Worm (Caenorhabditis elegans): ENCODE data around the gene C52E2.3.

DNA sequence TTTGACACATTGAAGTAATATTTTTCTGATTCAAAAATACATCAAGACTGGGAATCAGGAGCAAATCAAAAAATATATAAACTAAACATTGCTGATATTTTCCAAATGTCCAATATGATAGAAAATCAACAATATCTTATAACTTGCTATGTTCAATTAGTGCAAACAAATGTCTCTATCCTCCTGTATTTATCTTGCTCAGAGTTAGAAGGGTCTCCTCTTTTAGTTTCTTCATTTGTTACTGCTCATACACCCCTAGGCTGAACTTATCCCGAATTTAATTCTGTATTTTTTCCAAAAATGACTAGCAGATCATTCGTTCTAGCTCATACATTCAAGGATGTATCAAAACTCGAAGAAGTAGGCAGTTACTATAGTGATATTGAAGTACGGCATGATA, 50.9 kb downstream of the C52E2.3 start, which contains the start of gene math-23:
- no peak for TF ChIP-seq T20F7.1 (GFP tag; optimal IDR thresholded peaks at IDR 0.05)
- no peak for TF ChIP-seq ztf-7 (tag; optimal IDR thresholded peaks at IDR 0.05)
- no peak for TF ChIP-seq lin-13 (GFP tag; optimal IDR thresholded peaks at IDR 0.05)
- no peak for TF ChIP-seq mxl-3 (GFP tag; optimal IDR thresholded peaks at IDR 0.05)
- TF ChIP-seq nhr-237 (tag; optimal IDR thresholded peaks at IDR 0.05) = no peak
- no peak for TF ChIP-seq vab-7 (GFP tag; IDR thresholded peaks at IDR 0.05)
- TF ChIP-seq lsy-2 (tag; optimal IDR thresholded peaks at IDR 0.05) = no peak
- no peak for TF ChIP-seq unc-62 (GFP tag; optimal IDR thresholded peaks at IDR 0.05 in 1 of 2)
- no peak for TF ChIP-seq unc-62 (tag; optimal IDR thresholded peaks at IDR 0.05)
- TF ChIP-seq daf-16 (GFP tag; optimal IDR thresholded peaks at IDR 0.05) = no peak
- no peak for TF ChIP-seq daf-16 (tag; optimal IDR thresholded peaks at IDR 0.05)
- TF ChIP-seq Y5F2A.4 (GFP tag; optimal IDR thresholded peaks at IDR 0.05) = no peak
- TF ChIP-seq ceh-62 (tag; optimal IDR thresholded peaks at IDR 0.05) = no peak
- TF ChIP-seq nhr-28 (tag; optimal IDR thresholded peaks at IDR 0.05) = no peak
- no peak for TF ChIP-seq ama-1 (optimal IDR thresholded peaks at IDR 0.05)
- no peak for TF ChIP-seq F44E2.7 (GFP tag; IDR thresholded peaks at IDR 0.05)
